Worm (Caenorhabditis elegans): ENCODE results near the gene C13F10.7.

C13F10.7 gene

ce11 chrV:7223152-7223551 is at the start of gene C13F10.7:
C13F10.7 (minus strand) TSS chrV:7223252.
- TF ChIP-seq C17E4.6 (GFP tag; IDR thresholded peaks at IDR 0.05) (no peak), K12H6.12 (tag; optimal IDR thresholded peaks at IDR 0.05) (no peak), tlf-1 (GFP tag; optimal IDR thresholded peaks at IDR 0.05) (no peak), him-1 (tag; optimal IDR thresholded peaks at IDR 0.05) (no peak), hmg-20 (GFP tag; IDR thresholded peaks at IDR 0.05) (no peak), nhr-27 (tag; optimal IDR thresholded peaks at IDR 0.05) (no peak), akir-1 (GFP tag; optimal IDR thresholded peaks at IDR 0.05) (no peak), ztf-6 (GFP tag; IDR thresholded peaks at IDR 0.05) (no peak), F10E7.11 (tag; optimal IDR thresholded peaks at IDR 0.05) (no peak), ztf-22 (GFP tag; optimal IDR thresholded peaks at IDR 0.05) (no peak), ceh-91 (GFP tag; IDR thresholded peaks at IDR 0.05) (no peak), T07F8.4 (tag; optimal IDR thresholded peaks at IDR 0.05) (no peak), snpc-4 (GFP tag; optimal IDR thresholded peaks at IDR 0.05) (no peak), snpc-4 (tag; optimal IDR thresholded peaks at IDR 0.05) (no peak), F57A8.1 (GFP tag; optimal IDR thresholded peaks at IDR 0.05) (no peak)

- TF ChIP-seq Y95B8A.8 (GFP tag; IDR thresholded peaks at IDR 0.05) (no peak), ceh-58 (GFP tag; IDR thresholded peaks at IDR 0.05) (no peak), B0035.1 (tag; optimal IDR thresholded peaks at IDR 0.05) (no peak), F23B12.7 (tag; optimal IDR thresholded peaks at IDR 0.05; ENCODE audit: insufficient read depth) (no peak), lag-1 (GFP tag; IDR thresholded peaks at IDR 0.05) (no peak), tbp1 (GFP tag; optimal IDR thresholded peaks at IDR 0.05) (no peak), ztf-18 (tag; optimal IDR thresholded peaks at IDR 0.05) (no peak), somi-1 (GFP tag; optimal IDR thresholded peaks at IDR 0.05) (no peak), mxl-1 (tag; optimal IDR thresholded peaks at IDR 0.05) (no peak), cebp-2 (GFP tag; IDR thresholded peaks at IDR 0.05) (no peak), F10E7.11 (tag; optimal IDR thresholded peaks at IDR 0.05) (no peak), mcd-1 (GFP tag; IDR thresholded peaks at IDR 0.05) (no peak)
These were observed 46.3 kb upstream of the C13F10.7 start, which contains the start of gene C13A2.6 for ce11 chrV:7269399-7269798. C13A2.6 (plus strand) TSS chrV:7269699.

ce11 chrV:7266021-7266420 is 43.0 kb upstream of the C13F10.7 start, which contains the start of gene C13A2.7:
C13A2.7 (plus strand) TSS chrV:7266321.
- no peak for TF ChIP-seq F49E8.2 (tag; optimal IDR thresholded peaks at IDR 0.05; ENCODE audit: insufficient read depth)
- no peak for TF ChIP-seq nhr-179 (tag; optimal IDR thresholded peaks at IDR 0.05)
- no peak for TF ChIP-seq hlh-12 (tag; optimal IDR thresholded peaks at IDR 0.05)
- no peak for TF ChIP-seq sdz-38 (tag; optimal IDR thresholded peaks at IDR 0.05)
- no peak for TF ChIP-seq ztf-6 (GFP tag; IDR thresholded peaks at IDR 0.05)

ce11 chrV:7264042-7264441 is 41.0 kb upstream of the C13F10.7 start, which contains the start of gene C13A2.9:
C13A2.9 (minus strand) TSS chrV:7264142.
- TF ChIP-seq F23B12.7 (tag; optimal IDR thresholded peaks at IDR 0.05; ENCODE audit: insufficient read depth) (no peak), C17E4.6 (GFP tag; IDR thresholded peaks at IDR 0.05) (no peak), madf-6 (GFP tag; IDR thresholded peaks at IDR 0.05) (no peak), zfh-2 (GFP tag; conservative IDR thresholded peaks at IDR 0.05) (no peak), madf-8 (GFP tag; conservative IDR thresholded peaks at IDR 0.05) (no peak)

ce11 chrV:7258965-7259364 is 35.9 kb upstream of the C13F10.7 start, which contains the start of gene C13A2.12:
C13A2.12 (plus strand) TSS chrV:7259265.
- TF ChIP-seq him-1 (tag; optimal IDR thresholded peaks at IDR 0.05) (no peak), hlh-26 (GFP tag; conservative IDR thresholded peaks at IDR 0.05) (no peak), nhr-27 (tag; optimal IDR thresholded peaks at IDR 0.05) (no peak), efl-1 (GFP tag; optimal IDR thresholded peaks at IDR 0.05) (no peak), atf-7 (tag; optimal IDR thresholded peaks at IDR 0.05) (no peak), madf-6 (GFP tag; IDR thresholded peaks at IDR 0.05) (no peak), F57C9.4 (tag; optimal IDR thresholded peaks at IDR 0.05) (no peak), ccch-3 (GFP tag; optimal IDR thresholded peaks at IDR 0.05) (no peak), T26A5.8 (tag; optimal IDR thresholded peaks at IDR 0.05) (no peak), T07F8.4 (tag; optimal IDR thresholded peaks at IDR 0.05) (no peak), ceh-40 (GFP tag; IDR thresholded peaks at IDR 0.05) (no peak), aptf-3 (GFP tag; IDR thresholded peaks at IDR 0.05) (no peak), ztf-28 (GFP tag; IDR thresholded peaks at IDR 0.05) (no peak), rec-8 (tag; optimal IDR thresholded peaks at IDR 0.05) (no peak), ztf-25 (GFP tag; IDR thresholded peaks at IDR 0.05) (no peak)

Measured in whole organism, young adult.